Worm (Caenorhabditis elegans) whole organism, midembryonic: Measurements from ENCODE around the gene clec-217.

ENCODE experiments used
- T22C8.4 ChIP-seq: fragments of 200-800 bp; sonication (Bioruptor generic); IDR thresholded peaks from 2 replicates; pipeline ENCODE4 v1.3.6; 2022; ENCODE audit warnings: missing genetic modification characterization, missing compliant biosample characterization
- cog-1 ChIP-seq: sonication (generic microtip); optimal IDR thresholded peaks from 2 replicates; lab custom pipeline; 2016; ENCODE audit warnings: missing genetic modification characterization, missing compliant biosample characterization
- flt-1 ChIP-seq: fragments of 200-800 bp; sonication (Bioruptor generic); IDR thresholded peaks from 2 replicates; pipeline ENCODE4 v1.3.6; 2022; ENCODE audit warnings: missing genetic modification characterization, missing compliant biosample characterization
- klf-2 ChIP-seq: fragments of 200-800 bp; sonication (Bioruptor generic); conservative IDR thresholded peaks from 2 replicates; pipeline ENCODE4 v1.3.6; 2022; ENCODE audit warnings: missing genetic modification reagents, missing genetic modification characterization, missing compliant biosample characterization
- med-1 ChIP-seq: sonication (generic microtip); optimal IDR thresholded peaks from 2 replicates; lab custom pipeline; 2017; ENCODE audit warnings: missing genetic modification characterization, mild to moderate bottlenecking, missing compliant biosample characterization, antibody characterized with exemption, missing genetic modification reagents; ENCODE audit not compliant: insufficient read depth
- ref-1 ChIP-seq: fragments of 200-800 bp; sonication (Bioruptor generic); conservative IDR thresholded peaks from 2 replicates; pipeline ENCODE4 v1.3.6; 2022; ENCODE audit warnings: missing genetic modification reagents, missing genetic modification characterization, missing compliant biosample characterization
- tab-1 ChIP-seq: fragments of 200-800 bp; sonication (Bioruptor generic); IDR thresholded peaks from 2 replicates; pipeline ENCODE4 v1.3.6; 2022; ENCODE audit warnings: missing genetic modification characterization, missing compliant biosample characterization
- ztf-23 ChIP-seq: fragments of 200-800 bp; sonication (Bioruptor generic); IDR thresholded peaks from 2 replicates; pipeline ENCODE4 v1.3.6; 2022; ENCODE audit warnings: missing genetic modification reagents, missing genetic modification characterization, missing compliant biosample characterization
- ztf-29 ChIP-seq: fragments of 200-800 bp; sonication (Bioruptor generic); IDR thresholded peaks from 2 replicates; pipeline ENCODE4 v1.3.6; 2022; ENCODE audit warnings: missing genetic modification reagents, missing genetic modification characterization, missing compliant biosample characterization

ce11 chrV:7943568-7943967, 15.1 kb downstream of the clec-217 start, which contains the start of gene Y97E10B.1:
- no peak for TF ChIP-seq tab-1 (GFP tag; lab: Robert Waterston, UW)
- TF ChIP-seq med-1 (GFP tag; lab: Kevin White, UChicago) = no peak
- TF ChIP-seq klf-2 (GFP tag; lab: Robert Waterston, UW) = no peak
- no peak for TF ChIP-seq ref-1 (GFP tag; lab: Robert Waterston, UW)
- TF ChIP-seq ztf-23 (GFP tag; lab: Robert Waterston, UW) = no peak
- TF ChIP-seq cog-1 (tag; lab: Kevin White, UChicago) = no peak
- TF ChIP-seq T22C8.4 (GFP tag; lab: Robert Waterston, UW) = no peak
- TF ChIP-seq ztf-29 (GFP tag; lab: Robert Waterston, UW) = no peak
- no peak for TF ChIP-seq flt-1 (GFP tag; lab: Robert Waterston, UW)
